Worm (Caenorhabditis elegans) whole organism, young adult: Measurements from ENCODE around the gene coa-7.

Source experiments
- F39B2.1 ChIP-seq: fragments of 200-800 bp; sonication (Bioruptor generic); IDR thresholded peaks from 2 replicates; pipeline ENCODE4 v1.3.6; 2022; ENCODE audit warnings: missing genetic modification reagents, missing genetic modification characterization, missing compliant biosample characterization
- F57C9.4 ChIP-seq: sonication (generic microtip); optimal IDR thresholded peaks from 2 replicates; lab custom pipeline; 2017; ENCODE audit warnings: mild to moderate bottlenecking, missing genetic modification characterization, missing compliant biosample characterization
- madf-6 ChIP-seq: fragments of 200-800 bp; sonication (Bioruptor generic); IDR thresholded peaks from 2 replicates; pipeline ENCODE4 v1.3.6; 2022; ENCODE audit warnings: missing genetic modification reagents, missing genetic modification characterization, missing compliant biosample characterization
- snpc-4 ChIP-seq, 5 experiments: fragments of 150-350 bp in 1 of 5; sonication (generic microtip) in 4 of 5; optimal IDR thresholded peaks; 2 replicates each; lab custom pipeline; 2014 to 2018; ENCODE audit warnings: missing genetic modification characterization in 5 of 5, missing biosample characterization in 3 of 5, antibody characterized with exemption in 2 of 5, mild to moderate bottlenecking in 2 of 5, missing compliant biosample characterization in 2 of 5, missing genotype in 2 of 5, moderate library complexity in 2 of 5, missing genetic modification reagents in 1 of 5
- ztf-18 ChIP-seq: sonication (generic microtip); optimal IDR thresholded peaks from 2 replicates; lab custom pipeline; 2016; ENCODE audit warnings: missing genotype, mild to moderate bottlenecking, missing genetic modification characterization, missing compliant biosample characterization

DNA sequence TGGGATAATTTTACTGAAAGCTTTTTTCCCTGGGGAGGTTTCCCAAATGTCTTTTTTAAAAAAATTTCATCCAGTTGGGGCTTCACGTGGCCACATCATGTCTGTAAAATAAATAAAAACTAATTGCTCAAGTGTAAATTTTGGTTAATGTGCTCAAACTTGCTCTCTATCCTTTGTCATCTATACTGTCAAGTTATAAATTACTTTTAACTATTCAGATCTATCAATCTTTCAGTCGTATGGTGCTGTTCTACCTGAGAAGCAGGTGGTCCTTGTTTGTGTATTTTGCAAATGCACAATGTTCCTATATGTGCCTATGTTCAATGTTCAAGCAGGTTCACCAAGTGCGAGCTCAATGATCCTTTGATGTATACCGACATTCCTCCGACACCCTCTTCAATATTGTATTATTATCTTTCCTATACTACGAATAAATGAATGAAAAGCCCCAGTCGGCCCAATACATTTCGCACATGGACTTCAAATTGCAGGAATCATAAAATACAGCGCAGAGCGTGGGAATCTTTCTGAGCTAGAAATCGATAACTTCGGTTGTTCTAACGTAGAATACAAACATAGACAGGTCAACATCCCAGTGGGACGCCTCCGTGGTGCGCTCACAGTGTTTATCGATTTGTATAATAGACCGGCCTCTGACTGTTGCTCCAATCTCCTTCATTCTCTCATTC, 30.3 kb upstream of the coa-7 start, which contains the start of the genes sfxn-1.4 and C47D12.4:
- TF ChIP-seq F57C9.4 (tag; lab: Kevin White, UChicago): no peak
- TF ChIP-seq madf-6 (GFP tag; lab: Robert Waterston, UW): no peak
- TF ChIP-seq F39B2.1 (GFP tag; lab: Robert Waterston, UW): no peak
- no peak for TF ChIP-seq ztf-18 (tag; lab: Kevin White, UChicago)
- TF ChIP-seq snpc-4 (GFP tag; optimal IDR thresholded peaks at IDR 0.05; lab: Kevin White, UChicago): no peak
- no peak for TF ChIP-seq snpc-4 (tag; optimal IDR thresholded peaks at IDR 0.05; lab: Kevin White, UChicago)
